Worm (Caenorhabditis elegans) whole organism, L4 larva: Measurements from ENCODE around the gene R04E5.9.
"Not testable (repeated sequence)": the region's sequence is repeated elsewhere in the genome, so short reads cannot be mapped to it uniquely, and the experiment has no call there.

Experiments used
- ama-1 ChIP-seq: fragments of 150-350 bp; optimal IDR thresholded peaks from 2 replicates; lab custom pipeline; 2014; ENCODE audit warnings: inconsistent platforms, mixed read lengths
- fkh-10 ChIP-seq: fragments of 150-350 bp; optimal IDR thresholded peaks from 2 replicates; lab custom pipeline; 2014; ENCODE audit warnings: missing biosample characterization, missing genetic modification reagents, missing genetic modification characterization
- spr-1 ChIP-seq: sonication (generic microtip); optimal IDR thresholded peaks from 2 replicates; lab custom pipeline; 2016; ENCODE audit warnings: mild to moderate bottlenecking, missing genetic modification characterization, missing compliant biosample characterization
- ztf-11 ChIP-seq: fragments of 150-350 bp; optimal IDR thresholded peaks from 2 replicates; lab custom pipeline; 2014; ENCODE audit warnings: missing biosample characterization, missing genetic modification characterization

- TF ChIP-seq fkh-10 (GFP tag; lab: Kevin White, UChicago); spr-1 (tag; lab: Kevin White, UChicago); ztf-11; ama-1 (lab: Kevin White, UChicago): not testable (repeated sequence)
These were observed 7.5 kb upstream of the R04E5.9 start for ce11 chrX:8818438-8818837.
